Fruit fly (Drosophila melanogaster) S2 (cell line): ENCODE results near the gene PLCXD.

Source experiments
- CG8478 ChIP-seq: fragments of >200 bp; optimal IDR thresholded peaks from 2 replicates; lab custom pipeline; 2018
- CTCF ChIP-seq, 2 experiments: fragments of >200 bp; optimal IDR thresholded peaks; 2 replicates each; lab custom pipeline; 2018

dm6 chr2L:12013243-12013642 is 36.0 kb upstream of the PLCXD start:
- TF ChIP-seq CG8478 (lab: Kevin White, UChicago) (no peak), CTCF (optimal IDR thresholded peaks at IDR 0.05; lab: Kevin White, UChicago) (no peak)
